Worm (Caenorhabditis elegans): ENCODE measurements around the gene gcy-6.

gcy-6 gene

DNA sequence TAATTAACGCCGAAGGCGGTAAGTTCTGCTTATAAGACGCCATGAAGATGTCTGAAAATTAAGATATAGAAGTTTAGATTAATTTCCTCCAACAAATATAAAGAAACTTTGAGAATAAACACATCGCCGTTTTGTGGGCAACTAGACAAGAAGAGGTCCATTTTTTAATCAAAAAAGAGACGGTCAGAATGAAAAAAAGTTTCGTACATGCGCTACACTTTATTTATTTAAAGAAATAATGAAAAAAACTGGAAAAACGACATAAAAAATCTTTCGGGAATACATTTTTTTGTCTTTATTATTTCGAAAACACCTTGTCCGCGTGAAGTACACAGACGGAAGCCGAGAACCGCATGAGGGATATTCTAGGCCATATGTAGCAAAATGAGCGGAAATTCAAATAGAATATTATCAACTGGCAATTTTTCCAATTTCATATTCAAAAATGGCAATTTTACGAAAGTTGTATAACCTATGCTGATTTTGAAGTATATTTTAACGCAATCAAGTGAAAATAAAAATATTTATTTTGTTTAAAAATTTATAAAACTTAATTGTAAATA, 42.0 kb upstream of the gcy-6 start, which contains the start of gene sluh-7 (continued):
- TF ChIP-seq madf-10 (tag; optimal IDR thresholded peaks at IDR 0.05) = peak; percentile 47
- TF ChIP-seq athp-1 (tag; optimal IDR thresholded peaks at IDR 0.05) = peak; percentile 19
- peak; percentile 86 for TF ChIP-seq madf-3 (GFP tag; IDR thresholded peaks at IDR 0.05)
- no peak for TF ChIP-seq rpc-1 (optimal IDR thresholded peaks at IDR 0.05)
- TF ChIP-seq rpc-1 (tag; optimal IDR thresholded peaks at IDR 0.05) = no peak
- TF ChIP-seq lin-54 (GFP tag; optimal IDR thresholded peaks at IDR 0.05) = peak; percentile 88
- peak; percentile 35; the same call in 1 of the 2 replicates for TF ChIP-seq pbrm-1 (GFP tag; IDR thresholded peaks at IDR 0.05)
- peak; percentile 40 for TF ChIP-seq ccch-3 (GFP tag; optimal IDR thresholded peaks at IDR 0.05)
- peak; percentile 47 for TF ChIP-seq pha-4 (tag; optimal IDR thresholded peaks at IDR 0.05)
- peak; percentile 35 for TF ChIP-seq him-1 (tag; optimal IDR thresholded peaks at IDR 0.05)
- no peak for TF ChIP-seq F23B12.7 (tag; optimal IDR thresholded peaks at IDR 0.05; ENCODE audit: insufficient read depth)
- TF ChIP-seq cebp-1 (GFP tag; IDR thresholded peaks at IDR 0.05) = no peak
- TF ChIP-seq cebp-1 (tag; optimal IDR thresholded peaks at IDR 0.05) = peak; percentile 63
- TF ChIP-seq K12H6.12 (tag; optimal IDR thresholded peaks at IDR 0.05) = peak; percentile 35
- TF ChIP-seq snpc-4 (GFP tag; optimal IDR thresholded peaks at IDR 0.05) = no peak
- TF ChIP-seq snpc-4 (tag; optimal IDR thresholded peaks at IDR 0.05) = peak in 3 of 4 experiments; percentile 24 to 61 (median 56)
- TF ChIP-seq ceh-27 (GFP tag; optimal IDR thresholded peaks at IDR 0.05) = peak; percentile 89
- peak; percentile 60; the same call in 1 of the 2 replicates for TF ChIP-seq madf-6 (GFP tag; IDR thresholded peaks at IDR 0.05)
- 0 out of 2 replicates have a peak, but pooled peaks have one; percentile 28 for TF ChIP-seq ceh-100 (GFP tag; IDR thresholded peaks at IDR 0.05)
- no peak for TF ChIP-seq unc-62 (GFP tag; optimal IDR thresholded peaks at IDR 0.05)
- peak; percentile 65; the same call in 1 of the 2 replicates for TF ChIP-seq ztf-28 (GFP tag; IDR thresholded peaks at IDR 0.05)
- TF ChIP-seq lsl-1 (GFP tag; optimal IDR thresholded peaks at IDR 0.05) = peak; percentile 25
- TF ChIP-seq dox-1 (GFP tag; IDR thresholded peaks at IDR 0.05) = 0 out of 2 replicates have a peak, but pooled peaks have one; percentile 46
- TF ChIP-seq repo-1 (tag; optimal IDR thresholded peaks at IDR 0.05) = no peak
- peak in 1 of 3 experiments; percentile 83 for TF ChIP-seq lin-35 (GFP tag; optimal IDR thresholded peaks at IDR 0.05)
- peak; percentile 49; the same call in 1 of the 2 replicates for TF ChIP-seq lir-1 (GFP tag; conservative IDR thresholded peaks at IDR 0.05)
- TF ChIP-seq let-607 (tag; optimal IDR thresholded peaks at IDR 0.05) = peak in 1 of 2 experiments; percentile 69
- TF ChIP-seq aptf-2 (GFP tag; conservative IDR thresholded peaks at IDR 0.05) = peak; percentile 29; the same call in 1 of the 2 replicates
- peak; percentile 52 for TF ChIP-seq snpc-3.4 (tag; optimal IDR thresholded peaks at IDR 0.05)
- TF ChIP-seq hsf-1 (GFP tag; IDR thresholded peaks at IDR 0.05) = no peak
- peak; percentile 65 for TF ChIP-seq F33H1.4 (GFP tag; IDR thresholded peaks at IDR 0.05)
- TF ChIP-seq unc-130 (GFP tag; optimal IDR thresholded peaks at IDR 0.05) = peak; percentile 86
- no peak; the same call in 1 of the 2 replicates for TF ChIP-seq madf-8 (GFP tag; conservative IDR thresholded peaks at IDR 0.05)
- TF ChIP-seq zim-3 (tag; optimal IDR thresholded peaks at IDR 0.05) = no peak
- peak; percentile 62 for TF ChIP-seq efl-1 (GFP tag; optimal IDR thresholded peaks at IDR 0.05)
- peak; percentile 15 for TF ChIP-seq ztf-18 (tag; optimal IDR thresholded peaks at IDR 0.05)
- no peak for TF ChIP-seq hrde-1 (tag; optimal IDR thresholded peaks at IDR 0.05; ENCODE audit: borderline replicate concordance)
- TF ChIP-seq chd-7 (tag; optimal IDR thresholded peaks at IDR 0.05) = no peak
- peak; percentile 25 for TF ChIP-seq snpc-1.3 (tag; optimal IDR thresholded peaks at IDR 0.05; ENCODE audit: insufficient read depth)
- peak; percentile 15; the same call in 1 of the 2 replicates for TF ChIP-seq D2030.7 (GFP tag; IDR thresholded peaks at IDR 0.05)
- TF ChIP-seq ceh-40 (GFP tag; IDR thresholded peaks at IDR 0.05) = no peak

All from whole organism, young adult.